Worm (Caenorhabditis elegans) whole organism, L2 larva: ENCODE data around the gene M106.8.

ENCODE experiments used
- C34F6.9 ChIP-seq: fragments of 150-350 bp; optimal IDR thresholded peaks from 2 replicates; lab custom pipeline; 2014; ENCODE audit warnings: missing biosample characterization, missing genetic modification characterization
- F13H6.1 ChIP-seq: sonication (generic microtip); optimal IDR thresholded peaks from 2 replicates; lab custom pipeline; 2016; ENCODE audit warnings: missing genetic modification characterization, missing compliant biosample characterization
- R02D3.7 ChIP-seq: fragments of 150-350 bp; optimal IDR thresholded peaks from 2 replicates; lab custom pipeline; 2014; ENCODE audit warnings: missing biosample characterization, missing genetic modification characterization
- Y55F3AM.14 ChIP-seq: fragments of 200-800 bp; sonication (Bioruptor generic); optimal IDR thresholded peaks from 2 replicates; lab custom pipeline; 2018; ENCODE audit warnings: mild to moderate bottlenecking, missing genetic modification characterization, missing compliant biosample characterization
- ama-1 ChIP-seq: fragments of 150-350 bp; optimal IDR thresholded peaks from 2 replicates; lab custom pipeline; 2018; ENCODE audit warnings: inconsistent platforms
- blmp-1 ChIP-seq: sonication (generic microtip); optimal IDR thresholded peaks from 2 replicates; lab custom pipeline; 2017; ENCODE audit warnings: missing genetic modification characterization, mild to moderate bottlenecking, missing compliant biosample characterization, antibody characterized with exemption, moderate library complexity; ENCODE audit not compliant: insufficient read depth
- crh-2 ChIP-seq: sonication (generic microtip); optimal IDR thresholded peaks from 2 replicates; lab custom pipeline; 2017; ENCODE audit warnings: missing biosample characterization, missing genetic modification characterization
- elt-1 ChIP-seq: fragments of 150-350 bp; optimal IDR thresholded peaks from 2 replicates; lab custom pipeline; 2014; ENCODE audit warnings: missing biosample characterization, missing genetic modification characterization
- elt-3 ChIP-seq: sonication (generic microtip); optimal IDR thresholded peaks from 2 replicates; lab custom pipeline; 2017; ENCODE audit warnings: missing biosample characterization, missing genetic modification characterization
- fos-1 ChIP-seq: fragments of 150-350 bp; optimal IDR thresholded peaks from 2 replicates; lab custom pipeline; 2014; ENCODE audit warnings: missing biosample characterization, missing genetic modification characterization
- gmeb-1 ChIP-seq: fragments of 150-350 bp; optimal IDR thresholded peaks from 2 replicates; lab custom pipeline; 2014; ENCODE audit warnings: missing biosample characterization, missing genetic modification characterization
- lin-11 ChIP-seq: fragments of 150-350 bp; sonication (generic microtip); optimal IDR thresholded peaks from 2 replicates; lab custom pipeline; 2014; ENCODE audit warnings: missing biosample characterization, missing genetic modification characterization, inconsistent platforms, mixed read lengths
- lsy-2 ChIP-seq, 2 experiments: fragments of 150-350 bp in 1 of 2; sonication (generic microtip) in 1 of 2; optimal IDR thresholded peaks; 2 replicates each; lab custom pipeline; 2014 to 2017; ENCODE audit warnings: missing biosample characterization in 2 of 2, missing genetic modification characterization in 2 of 2
- mab-5 ChIP-seq: fragments of 150-350 bp; optimal IDR thresholded peaks from 2 replicates; lab custom pipeline; 2014; ENCODE audit warnings: missing biosample characterization, missing genetic modification characterization
- mbf-1 ChIP-seq: sonication (generic microtip); optimal IDR thresholded peaks from 2 replicates; lab custom pipeline; 2017; ENCODE audit warnings: missing biosample characterization, missing genetic modification characterization
- nhr-10 ChIP-seq: sonication (generic microtip); optimal IDR thresholded peaks from 2 replicates; lab custom pipeline; 2017; ENCODE audit warnings: missing biosample characterization, missing genetic modification characterization
- nhr-11 ChIP-seq: fragments of 150-350 bp; optimal IDR thresholded peaks from 2 replicates; lab custom pipeline; 2014; ENCODE audit warnings: missing biosample characterization, missing genetic modification characterization
- nhr-129 ChIP-seq: fragments of 150-350 bp; optimal IDR thresholded peaks from 2 replicates; lab custom pipeline; 2014; ENCODE audit warnings: missing biosample characterization, missing genetic modification characterization
- nhr-21 ChIP-seq: fragments of 150-350 bp; optimal IDR thresholded peaks from 2 replicates; lab custom pipeline; 2014; ENCODE audit warnings: missing biosample characterization, missing genetic modification characterization
- nhr-23 ChIP-seq: fragments of 150-350 bp; optimal IDR thresholded peaks from 2 replicates; lab custom pipeline; 2014; ENCODE audit warnings: missing biosample characterization, missing genetic modification reagents, missing genetic modification characterization
- nhr-25 ChIP-seq: fragments of 150-350 bp; sonication (generic microtip); optimal IDR thresholded peaks from 3 replicates; lab custom pipeline; 2014; ENCODE audit warnings: missing biosample characterization, missing genetic modification characterization
- nhr-6 ChIP-seq: fragments of 150-350 bp; optimal IDR thresholded peaks from 2 replicates; lab custom pipeline; 2014; ENCODE audit warnings: missing biosample characterization, missing genetic modification characterization
- nhr-77 ChIP-seq: fragments of 150-350 bp; optimal IDR thresholded peaks from 2 replicates; lab custom pipeline; 2014; ENCODE audit warnings: missing biosample characterization, missing genetic modification characterization
- peb-1 ChIP-seq: fragments of 150-350 bp; optimal IDR thresholded peaks from 2 replicates; lab custom pipeline; 2014; ENCODE audit warnings: missing biosample characterization, missing genetic modification characterization
- sem-4 ChIP-seq: fragments of 150-350 bp; optimal IDR thresholded peaks from 2 replicates; lab custom pipeline; 2014; ENCODE audit warnings: missing biosample characterization, missing genetic modification reagents, missing genetic modification characterization
- skn-1 ChIP-seq: sonication (generic microtip); optimal IDR thresholded peaks from 2 replicates; lab custom pipeline; 2017; ENCODE audit warnings: missing biosample characterization, missing genetic modification characterization
- sma-3 ChIP-seq: sonication (generic microtip); optimal IDR thresholded peaks from 2 replicates; lab custom pipeline; 2016; ENCODE audit warnings: missing genetic modification reagents, missing genetic modification characterization, missing compliant biosample characterization
- sma-9 ChIP-seq, 2 experiments: fragments of 150-350 bp in 1 of 2; sonication (generic microtip) in 1 of 2; optimal IDR thresholded peaks; 2 replicates each; lab custom pipeline; 2014 to 2016; ENCODE audit warnings: missing genetic modification characterization in 2 of 2, mild to moderate bottlenecking in 1 of 2, missing biosample characterization in 1 of 2, missing compliant biosample characterization in 1 of 2, missing genetic modification reagents in 1 of 2, moderate library complexity in 1 of 2
- snpc-4 ChIP-seq: fragments of 150-350 bp; optimal IDR thresholded peaks from 2 replicates; lab custom pipeline; 2014; ENCODE audit warnings: missing biosample characterization, missing genetic modification characterization
- unc-55 ChIP-seq: fragments of 150-350 bp; sonication (generic microtip); optimal IDR thresholded peaks from 3 replicates; lab custom pipeline; 2014; ENCODE audit warnings: missing biosample characterization, missing genetic modification reagents, missing genetic modification characterization
- zag-1 ChIP-seq: fragments of 150-350 bp; optimal IDR thresholded peaks from 2 replicates; lab custom pipeline; 2014; ENCODE audit warnings: missing biosample characterization, missing genetic modification characterization
- ztf-1 ChIP-seq: fragments of 200-800 bp; sonication (Bioruptor generic); conservative IDR thresholded peaks from 2 replicates; pipeline ENCODE4 v1.3.6; 2022; ENCODE audit warnings: missing genetic modification characterization, missing compliant biosample characterization
- ztf-11 ChIP-seq: sonication (generic microtip); optimal IDR thresholded peaks from 2 replicates; lab custom pipeline; 2017; ENCODE audit warnings: missing biosample characterization, missing genetic modification characterization
- ztf-4 ChIP-seq: fragments of 150-350 bp; optimal IDR thresholded peaks from 2 replicates; lab custom pipeline; 2014; ENCODE audit warnings: missing biosample characterization, missing genetic modification characterization

M106.8 gene

ce11 chrII:10862749-10863656 lies 19.6 kb upstream of the M106.8 start:
- no peak for TF ChIP-seq ama-1 (lab: Kevin White, UChicago)
- TF ChIP-seq nhr-129, result peak; percentile 67
- TF ChIP-seq unc-55 (GFP tag; lab: Kevin White, UChicago), result peak; percentile 4
- no peak for TF ChIP-seq lsy-2 (tag; optimal IDR thresholded peaks at IDR 0.05; lab: Kevin White, UChicago)
- TF ChIP-seq C34F6.9 (tag; lab: Kevin White, UChicago), result peak; percentile 6
- TF ChIP-seq nhr-6 (tag; lab: Kevin White, UChicago), result no peak
- peak; percentile 76 for TF ChIP-seq blmp-1
- no peak for TF ChIP-seq snpc-4 (tag; lab: Kevin White, UChicago)
- no peak for TF ChIP-seq mbf-1 (tag; lab: Kevin White, UChicago)
- TF ChIP-seq ztf-11 (tag; lab: Kevin White, UChicago), result no peak
- TF ChIP-seq nhr-25 (tag; lab: Kevin White, UChicago), result peak; percentile 12

- TF ChIP-seq nhr-21 (tag; lab: Kevin White, UChicago) (peak; percentile 28), crh-2 (tag; lab: Kevin White, UChicago) (peak; percentile 77), sma-3 (GFP tag; lab: Kevin White, UChicago) (peak; percentile 40), nhr-77 (tag; lab: Kevin White, UChicago) (no peak), nhr-6 (tag; lab: Kevin White, UChicago) (no peak), elt-1 (tag; lab: Kevin White, UChicago) (no peak), nhr-11 (no peak), zag-1 (tag; lab: Kevin White, UChicago) (no peak), F13H6.1 (tag; lab: Kevin White, UChicago) (no peak), sem-4 (tag; lab: Kevin White, UChicago) (peak; percentile 2), nhr-25 (tag; lab: Kevin White, UChicago) (peak; percentile 52), Y55F3AM.14 (GFP tag; lab: Kevin White, UChicago) (no peak), sma-9 (GFP tag; optimal IDR thresholded peaks at IDR 0.05; lab: Kevin White, UChicago) (peak; percentile 87), sma-9 (tag; optimal IDR thresholded peaks at IDR 0.05; lab: Kevin White, UChicago) (no peak), fos-1 (tag; lab: Kevin White, UChicago) (peak; percentile 28), lsy-2 (tag; optimal IDR thresholded peaks at IDR 0.05; lab: Kevin White, UChicago) (peak in 1 of 2 experiments; percentile 2), C34F6.9 (tag; lab: Kevin White, UChicago) (no peak)
- TF ChIP-seq, all 48 proteins: peak for 8
These were observed 18.5 kb upstream of the M106.8 start for ce11 chrII:10861723-10862486.

- TF ChIP-seq elt-3 (tag; lab: Kevin White, UChicago) (no peak), mab-5 (tag; lab: Kevin White, UChicago) (no peak), nhr-21 (tag; lab: Kevin White, UChicago) (no peak), nhr-11 (no peak), lin-11 (no peak), F13H6.1 (tag; lab: Kevin White, UChicago) (no peak), unc-55 (GFP tag; lab: Kevin White, UChicago) (no peak), nhr-77 (tag; lab: Kevin White, UChicago) (no peak), ztf-4 (tag; lab: Kevin White, UChicago) (no peak), nhr-23 (tag; lab: Kevin White, UChicago) (no peak), nhr-10 (tag; lab: Kevin White, UChicago) (no peak), ztf-1 (no peak), Y55F3AM.14 (GFP tag; lab: Kevin White, UChicago) (no peak), lsy-2 (tag; optimal IDR thresholded peaks at IDR 0.05; lab: Kevin White, UChicago) (no peak), skn-1 (tag; lab: Kevin White, UChicago) (no peak), nhr-129 (no peak), R02D3.7 (tag; lab: Kevin White, UChicago) (no peak), peb-1 (tag; lab: Kevin White, UChicago) (no peak), gmeb-1 (tag; lab: Kevin White, UChicago) (no peak)
These were observed 17.9 kb upstream of the M106.8 start for ce11 chrII:10861305-10861704.
